Worm (Caenorhabditis elegans) whole organism, young adult: ENCODE measurements around the gene bed-3.

Experiments
- C06A6.2 ChIP-seq: fragments of 200-800 bp; sonication (Bioruptor generic); conservative IDR thresholded peaks from 2 replicates; pipeline ENCODE4 v1.3.6; 2022; ENCODE audit warnings: missing genetic modification characterization, missing compliant biosample characterization
- F10E7.11 ChIP-seq: sonication (generic microtip); optimal IDR thresholded peaks from 2 replicates; lab custom pipeline; 2017; ENCODE audit warnings: mild to moderate bottlenecking, missing genetic modification characterization, moderate library complexity, missing compliant biosample characterization
- F37B4.10 ChIP-seq: fragments of 200-800 bp; sonication (Bioruptor generic); IDR thresholded peaks from 2 replicates; pipeline ENCODE4 v1.3.6; 2022; ENCODE audit warnings: missing genetic modification characterization, missing compliant biosample characterization
- F49E8.2 ChIP-seq: sonication (generic microtip); optimal IDR thresholded peaks from 3 replicates; lab custom pipeline; 2017; ENCODE audit warnings: missing genetic modification characterization, mild to moderate bottlenecking, missing compliant biosample characterization, antibody characterized with exemption, moderate library complexity; ENCODE audit not compliant: insufficient read depth
- F52B5.7 ChIP-seq: sonication (generic microtip); optimal IDR thresholded peaks from 2 replicates; lab custom pipeline; 2016; ENCODE audit warnings: mild to moderate bottlenecking, missing genetic modification characterization, missing compliant biosample characterization
- K11D2.4 ChIP-seq: fragments of 200-800 bp; sonication (Bioruptor generic); IDR thresholded peaks from 2 replicates; pipeline ENCODE4 v1.3.6; 2022; ENCODE audit warnings: missing genetic modification reagents, missing genetic modification characterization, missing compliant biosample characterization
- T26A5.8 ChIP-seq: sonication (generic microtip); optimal IDR thresholded peaks from 2 replicates; lab custom pipeline; 2016; ENCODE audit warnings: missing genetic modification characterization, missing compliant biosample characterization
- Y53G8AR.9 ChIP-seq: fragments of 200-800 bp; sonication (Bioruptor generic); conservative IDR thresholded peaks from 2 replicates; pipeline ENCODE4 v1.3.6; 2022; ENCODE audit warnings: missing genetic modification reagents, missing genetic modification characterization, missing compliant biosample characterization
- aptf-2 ChIP-seq: fragments of 200-800 bp; sonication (Bioruptor generic); conservative IDR thresholded peaks from 2 replicates; pipeline ENCODE4 v1.3.6; 2022; ENCODE audit warnings: missing genetic modification reagents, missing genetic modification characterization, missing compliant biosample characterization
- athp-1 ChIP-seq: sonication (generic microtip); optimal IDR thresholded peaks from 2 replicates; lab custom pipeline; 2017; ENCODE audit warnings: mild to moderate bottlenecking, missing genetic modification characterization, missing compliant biosample characterization
- attf-5 ChIP-seq: fragments of 200-800 bp; sonication (Bioruptor generic); optimal IDR thresholded peaks from 2 replicates; lab custom pipeline; 2018; ENCODE audit warnings: mild to moderate bottlenecking, missing genetic modification characterization, missing compliant biosample characterization
- ceh-40 ChIP-seq: fragments of 200-800 bp; sonication (Bioruptor generic); IDR thresholded peaks from 2 replicates; pipeline ENCODE4 v1.3.6; 2022; ENCODE audit warnings: missing genetic modification characterization, missing compliant biosample characterization
- die-1 ChIP-seq: sonication (generic microtip); optimal IDR thresholded peaks from 2 replicates; lab custom pipeline; 2016; ENCODE audit warnings: missing genotype, mild to moderate bottlenecking, missing genetic modification characterization, missing compliant biosample characterization
- dpl-1 ChIP-seq: fragments of 150-350 bp; optimal IDR thresholded peaks from 2 replicates; lab custom pipeline; 2014; ENCODE audit warnings: missing biosample characterization, missing genetic modification reagents, missing genetic modification characterization
- efl-1 ChIP-seq: fragments of 150-350 bp; optimal IDR thresholded peaks from 2 replicates; lab custom pipeline; 2014; ENCODE audit warnings: missing biosample characterization, missing genetic modification reagents, missing genetic modification characterization
- ekl-4 ChIP-seq: fragments of 200-800 bp; sonication (Bioruptor generic); IDR thresholded peaks from 2 replicates; pipeline ENCODE4 v1.3.6; 2022; ENCODE audit warnings: missing genetic modification reagents, missing genetic modification characterization, missing compliant biosample characterization
- ets-4 ChIP-seq: fragments of 200-800 bp; sonication (Bioruptor generic); optimal IDR thresholded peaks from 2 replicates; lab custom pipeline; 2018; ENCODE audit warnings: mild to moderate bottlenecking, missing genetic modification characterization, missing compliant biosample characterization
- fkh-3 ChIP-seq: sonication (generic microtip); optimal IDR thresholded peaks from 2 replicates; lab custom pipeline; 2016; ENCODE audit warnings: mild to moderate bottlenecking, missing genetic modification characterization, missing compliant biosample characterization
- gei-17 ChIP-seq: fragments of 200-800 bp; sonication (Bioruptor generic); optimal IDR thresholded peaks from 2 replicates; lab custom pipeline; 2018; ENCODE audit warnings: mild to moderate bottlenecking, missing genetic modification characterization, missing compliant biosample characterization
- hmg-1.2 ChIP-seq: fragments of 200-800 bp; sonication (Bioruptor generic); IDR thresholded peaks from 2 replicates; pipeline ENCODE4 v1.3.6; 2022; ENCODE audit warnings: missing genetic modification reagents, missing genetic modification characterization, missing compliant biosample characterization
- hsf-1 ChIP-seq: fragments of 200-800 bp; sonication (Bioruptor generic); IDR thresholded peaks from 2 replicates; pipeline ENCODE4 v1.3.6; 2022; ENCODE audit warnings: missing genetic modification reagents, missing genetic modification characterization, missing compliant biosample characterization
- lsl-1 ChIP-seq: fragments of 200-800 bp; sonication (Bioruptor generic); optimal IDR thresholded peaks from 2 replicates; lab custom pipeline; 2018; ENCODE audit warnings: mild to moderate bottlenecking, missing genetic modification characterization, moderate library complexity, missing compliant biosample characterization
- madf-3 ChIP-seq: fragments of 200-800 bp; sonication (Bioruptor generic); IDR thresholded peaks from 2 replicates; pipeline ENCODE4 v1.3.6; 2022; ENCODE audit warnings: missing genetic modification reagents, missing genetic modification characterization, missing compliant biosample characterization
- madf-6 ChIP-seq: fragments of 200-800 bp; sonication (Bioruptor generic); IDR thresholded peaks from 2 replicates; pipeline ENCODE4 v1.3.6; 2022; ENCODE audit warnings: missing genetic modification reagents, missing genetic modification characterization, missing compliant biosample characterization
- nfya-2 ChIP-seq: fragments of 200-800 bp; sonication (Bioruptor generic); IDR thresholded peaks from 2 replicates; pipeline ENCODE4 v1.3.6; 2022; ENCODE audit warnings: missing genetic modification reagents, missing genetic modification characterization, missing compliant biosample characterization
- nhr-179 ChIP-seq: sonication (generic microtip); optimal IDR thresholded peaks from 2 replicates; lab custom pipeline; 2016; ENCODE audit warnings: mild to moderate bottlenecking, missing genetic modification characterization, missing compliant biosample characterization
- nhr-27 ChIP-seq: fragments of 200-800 bp; sonication (Bioruptor generic); optimal IDR thresholded peaks from 2 replicates; lab custom pipeline; 2018; ENCODE audit warnings: mild to moderate bottlenecking, missing genetic modification characterization, moderate library complexity, missing compliant biosample characterization
- pha-4 ChIP-seq: fragments of 150-350 bp; sonication (generic microtip); optimal IDR thresholded peaks from 2 replicates; lab custom pipeline; 2014; ENCODE audit warnings: missing biosample characterization, missing genetic modification reagents, missing genetic modification characterization
- rpc-1 ChIP-seq, 2 experiments: fragments of 150-350 bp in 1 of 2; sonication (generic microtip) in 1 of 2; optimal IDR thresholded peaks; 2 replicates each; lab custom pipeline; 2014 to 2018; ENCODE audit warnings: missing biosample characterization in 1 of 2, missing genetic modification characterization in 1 of 2, missing genetic modification reagents in 1 of 2, missing genotype in 1 of 2
- sea-2 ChIP-seq: fragments of 200-800 bp; sonication (Bioruptor generic); IDR thresholded peaks from 2 replicates; pipeline ENCODE4 v1.3.6; 2022; ENCODE audit warnings: missing genetic modification characterization, missing compliant biosample characterization
- snpc-1.1 ChIP-seq: sonication (generic microtip); optimal IDR thresholded peaks from 2 replicates; lab custom pipeline; 2017; ENCODE audit warnings: missing genetic modification characterization, mild to moderate bottlenecking, missing compliant biosample characterization, antibody characterized with exemption, moderate library complexity, missing genotype, missing genetic modification reagents; ENCODE audit not compliant: insufficient read depth
- somi-1 ChIP-seq: fragments of 200-800 bp; sonication (Bioruptor generic); optimal IDR thresholded peaks from 2 replicates; lab custom pipeline; 2018; ENCODE audit warnings: mild to moderate bottlenecking, missing genetic modification characterization, missing compliant biosample characterization
- sptf-2 ChIP-seq: fragments of 200-800 bp; sonication (Bioruptor generic); optimal IDR thresholded peaks from 2 replicates; lab custom pipeline; 2018; ENCODE audit warnings: mild to moderate bottlenecking, missing genetic modification characterization, missing compliant biosample characterization
- tbp1 ChIP-seq: fragments of 200-800 bp; sonication (Bioruptor generic); optimal IDR thresholded peaks from 2 replicates; lab custom pipeline; 2018; ENCODE audit warnings: mild to moderate bottlenecking, missing genetic modification characterization, missing compliant biosample characterization
- tbx-9 ChIP-seq: sonication (generic microtip); optimal IDR thresholded peaks from 2 replicates; lab custom pipeline; 2016; ENCODE audit warnings: borderline replicate concordance, missing genetic modification characterization, inconsistent platforms, missing compliant biosample characterization
- unc-62 ChIP-seq: fragments of 150-350 bp; optimal IDR thresholded peaks from 2 replicates; lab custom pipeline; 2014; ENCODE audit warnings: missing biosample characterization, missing genetic modification reagents, missing genetic modification characterization
- zfh-2 ChIP-seq: fragments of 200-800 bp; sonication (Bioruptor generic); conservative IDR thresholded peaks from 2 replicates; pipeline ENCODE4 v1.3.6; 2022; ENCODE audit warnings: missing genetic modification reagents, missing genetic modification characterization, missing compliant biosample characterization
- ztf-28 ChIP-seq: fragments of 200-800 bp; sonication (Bioruptor generic); IDR thresholded peaks from 2 replicates; pipeline ENCODE4 v1.3.6; 2022; ENCODE audit warnings: missing genetic modification reagents, missing genetic modification characterization, missing compliant biosample characterization
- ztf-6 ChIP-seq: fragments of 200-800 bp; sonication (Bioruptor generic); IDR thresholded peaks from 2 replicates; pipeline ENCODE4 v1.3.6; 2022; ENCODE audit warnings: missing genetic modification reagents, missing genetic modification characterization, missing compliant biosample characterization

The bed-3 gene

ce11 chrIV:9867915-9868314 lies 48.4 kb upstream of the bed-3 start (continued):
- TF ChIP-seq athp-1 (tag; lab: Kevin White, UChicago) (no peak), die-1 (tag; lab: Kevin White, UChicago) (peak; percentile 55), F10E7.11 (tag; lab: Kevin White, UChicago) (no peak), somi-1 (GFP tag; lab: Kevin White, UChicago) (peak; percentile 96), ztf-6 (GFP tag; lab: Robert Waterston, UW) (no peak), aptf-2 (GFP tag; lab: Robert Waterston, UW) (no peak), K11D2.4 (GFP tag; lab: Robert Waterston, UW) (peak; percentile 75; the same call in 1 of the 2 replicates), tbx-9 (tag; lab: Kevin White, UChicago) (no peak), hsf-1 (GFP tag; lab: Robert Waterston, UW) (peak; percentile 76), snpc-1.1 (tag; lab: Kevin White, UChicago) (no peak), attf-5 (GFP tag; lab: Kevin White, UChicago) (no peak), F37B4.10 (GFP tag; lab: Robert Waterston, UW) (no peak), rpc-1 (optimal IDR thresholded peaks at IDR 0.05; lab: Kevin White, UChicago) (no peak), rpc-1 (tag; optimal IDR thresholded peaks at IDR 0.05; lab: Kevin White, UChicago) (no peak), nhr-179 (tag; lab: Kevin White, UChicago) (no peak), F49E8.2 (tag; lab: Kevin White, UChicago) (no peak), ets-4 (GFP tag; lab: Kevin White, UChicago) (no peak), ceh-40 (GFP tag; lab: Robert Waterston, UW) (no peak), C06A6.2 (GFP tag; lab: Robert Waterston, UW) (0 out of 2 replicates have a peak, but pooled peaks have one; percentile 19), tbp1 (GFP tag; lab: Kevin White, UChicago) (peak; percentile 3), sptf-2 (no peak), ekl-4 (GFP tag; lab: Robert Waterston, UW) (no peak), F52B5.7 (tag; lab: Kevin White, UChicago) (no peak), zfh-2 (GFP tag; lab: Robert Waterston, UW) (no peak)

- TF ChIP-seq pha-4 (tag; lab: Kevin White, UChicago) (peak; percentile 38), T26A5.8 (tag; lab: Kevin White, UChicago) (no peak)
Observed at ce11 chrIV:9869344-9869743, 47.0 kb upstream of the bed-3 start.

ce11 chrIV:9872210-9872609 lies 44.1 kb upstream of the bed-3 start:
- TF ChIP-seq madf-3 (no peak), lsl-1 (GFP tag; lab: Kevin White, UChicago) (no peak), nfya-2 (no peak), F52B5.7 (tag; lab: Kevin White, UChicago) (no peak), sea-2 (no peak), K11D2.4 (GFP tag; lab: Robert Waterston, UW) (no peak), Y53G8AR.9 (no peak), unc-62 (GFP tag; lab: Kevin White, UChicago) (no peak), dpl-1 (GFP tag; lab: Kevin White, UChicago) (no peak), fkh-3 (tag; lab: Kevin White, UChicago) (no peak), F10E7.11 (tag; lab: Kevin White, UChicago) (no peak), hmg-1.2 (GFP tag; lab: Robert Waterston, UW) (no peak), nhr-27 (tag; lab: Kevin White, UChicago) (no peak), gei-17 (GFP tag; lab: Kevin White, UChicago) (no peak), efl-1 (GFP tag; lab: Kevin White, UChicago) (no peak), T26A5.8 (tag; lab: Kevin White, UChicago) (no peak), madf-6 (GFP tag; lab: Robert Waterston, UW) (no peak), ztf-28 (GFP tag; lab: Robert Waterston, UW) (no peak)
- TF ChIP-seq, all 124 proteins: peak for 0
